Fruit fly (Drosophila melanogaster): ENCODE results near the gene CG42613.

Gene CG42613

DNA sequence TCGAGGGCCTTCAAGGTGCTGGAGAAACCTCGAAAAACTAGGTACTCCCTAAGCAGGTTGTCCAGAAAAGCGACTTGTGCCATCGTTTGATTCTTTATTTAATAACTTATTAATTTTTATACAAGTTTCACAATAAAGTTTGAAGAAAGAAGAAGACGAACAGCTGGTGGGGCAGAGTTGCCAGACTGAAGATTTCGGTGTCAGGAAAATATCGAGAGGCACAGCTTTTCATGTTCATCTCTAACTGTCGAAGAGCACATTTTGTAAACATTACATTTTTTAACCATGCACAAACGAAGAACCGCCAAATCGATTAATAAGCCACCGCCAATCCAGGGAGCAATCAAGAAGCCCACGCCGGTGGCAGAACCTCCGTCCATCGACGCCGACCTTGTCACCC, 94.9 kb downstream of the CG42613 start, which contains the start of the genes CG6005 and CG14286 (continued):
- no peak; the same call in 1 of the 2 replicates for TF ChIP-seq nerfin-2 (GFP tag; IDR thresholded peaks at IDR 0.05; ENCODE audit: partially characterized antibody)
- TF ChIP-seq ERR (GFP tag; optimal IDR thresholded peaks at IDR 0.05), result no peak
- no peak for TF ChIP-seq Doc2 (GFP tag; IDR thresholded peaks at IDR 0.05)
- no peak for TF ChIP-seq CG32767 (GFP tag; IDR thresholded peaks at IDR 0.05)
- TF ChIP-seq Hmr (GFP tag; optimal IDR thresholded peaks at IDR 0.05), result peak; percentile 44
- peak; percentile 98 for TF ChIP-seq CG17385 (GFP tag; optimal IDR thresholded peaks at IDR 0.05)
- peak; percentile 83 for TF ChIP-seq amos (GFP tag; IDR thresholded peaks at IDR 0.05; ENCODE audit: partially characterized antibody)
- TF ChIP-seq bigmax (GFP tag; optimal IDR thresholded peaks at IDR 0.05), result no peak
- 0 out of 3 replicates have a peak, but pooled peaks have one; percentile 47 for TF ChIP-seq so (GFP tag; IDR thresholded peaks at IDR 0.05)
- TF ChIP-seq PHDP (tag; optimal IDR thresholded peaks at IDR 0.05), result peak; percentile 36
- no peak for TF ChIP-seq lbe (GFP tag; optimal IDR thresholded peaks at IDR 0.05)
- TF ChIP-seq CG10462 (GFP tag; optimal IDR thresholded peaks at IDR 0.05), result no peak
- no peak for TF ChIP-seq CG3281 (GFP tag; optimal IDR thresholded peaks at IDR 0.05)
- TF ChIP-seq peb (GFP tag; IDR thresholded peaks at IDR 0.05), result peak; percentile 39; the same call in 1 of the 2 replicates
- no peak for TF ChIP-seq CG30020 (tag; optimal IDR thresholded peaks at IDR 0.05)
- no peak for TF ChIP-seq CG10565 (GFP tag; optimal IDR thresholded peaks at IDR 0.05)
- TF ChIP-seq Atf3 (GFP tag; optimal IDR thresholded peaks at IDR 0.05), result no peak
- TF ChIP-seq CG31388 (GFP tag; optimal IDR thresholded peaks at IDR 0.05), result no peak
- no peak for TF ChIP-seq z (GFP tag; IDR thresholded peaks at IDR 0.05)
- peak; percentile 80 for TF ChIP-seq gsb-n (tag; optimal IDR thresholded peaks at IDR 0.05)
- no peak for TF ChIP-seq abd-A (tag; optimal IDR thresholded peaks at IDR 0.05)
- TF ChIP-seq Ravus (GFP tag; IDR thresholded peaks at IDR 0.05), result no peak; the same call in 1 of the 2 replicates
- peak; percentile 32 to 66 for TF ChIP-seq Pdp1 (GFP tag; optimal IDR thresholded peaks at IDR 0.05)
- TF ChIP-seq HLH54F (GFP tag; optimal IDR thresholded peaks at IDR 0.05), result peak; percentile 71
- TF ChIP-seq CG4360 (GFP tag; IDR thresholded peaks at IDR 0.05), result no peak
- TF ChIP-seq CG8478 (optimal IDR thresholded peaks at IDR 0.05), result no peak
- TF ChIP-seq CG8765 (GFP tag; IDR thresholded peaks at IDR 0.05), result no peak
- TF ChIP-seq lov (optimal IDR thresholded peaks at IDR 0.05), result no peak
- TF ChIP-seq lov (GFP tag; IDR thresholded peaks at IDR 0.05), result 0 out of 3 replicates have a peak, but pooled peaks have one; percentile 26
- peak; percentile 59 for TF ChIP-seq CG14860 (GFP tag; IDR thresholded peaks at IDR 0.05; ENCODE audit: partially characterized antibody)
- no peak for TF ChIP-seq HHEX (GFP tag; optimal IDR thresholded peaks at IDR 0.05)
- peak; percentile 2 for TF ChIP-seq psq (GFP tag; optimal IDR thresholded peaks at IDR 0.05)
- peak; percentile 37; the same call in 1 of the 2 replicates for TF ChIP-seq HLH3B (GFP tag; IDR thresholded peaks at IDR 0.05)
- TF ChIP-seq cas (GFP tag; IDR thresholded peaks at IDR 0.05), result peak; percentile 49; the same call in 1 of the 2 replicates
- TF ChIP-seq tx (GFP tag; optimal IDR thresholded peaks at IDR 0.05), result peak; percentile 30
- peak; percentile 36; the same call in 1 of the 3 replicates for TF ChIP-seq CG14050 (GFP tag; IDR thresholded peaks at IDR 0.05)
- TF ChIP-seq tll (GFP tag; optimal IDR thresholded peaks at IDR 0.05), result no peak
- peak; percentile 33 for TF ChIP-seq trem (tag; optimal IDR thresholded peaks at IDR 0.05)
- no peak for TF ChIP-seq fd102C (GFP tag; optimal IDR thresholded peaks at IDR 0.05)
- TF ChIP-seq hth (optimal IDR thresholded peaks at IDR 0.05), result no peak
- no peak for TF ChIP-seq zen (tag; optimal IDR thresholded peaks at IDR 0.05)
- no peak for TF ChIP-seq sqz (GFP tag; optimal IDR thresholded peaks at IDR 0.05)
- peak; percentile 86 for TF ChIP-seq BEAF-32 (GFP tag; optimal IDR thresholded peaks at IDR 0.05)
- no peak for TF ChIP-seq Spps (tag; optimal IDR thresholded peaks at IDR 0.05)
- TF ChIP-seq dysf (GFP tag; IDR thresholded peaks at IDR 0.05), result peak; percentile 64; the same call in 2 of the 3 replicates
- peak; percentile 68 for TF ChIP-seq sens (GFP tag)
- peak; percentile 58 for TF ChIP-seq CG12391 (tag; optimal IDR thresholded peaks at IDR 0.05)
- no peak for TF ChIP-seq CG11398 (GFP tag; optimal IDR thresholded peaks at IDR 0.05)
- TF ChIP-seq Hr3 (GFP tag; optimal IDR thresholded peaks at IDR 0.05), result peak; percentile 54
- TF ChIP-seq Adf1 (GFP tag; IDR thresholded peaks at IDR 0.05), result peak; percentile 28; the same call in 1 of the 2 replicates
- TF ChIP-seq dmrt99B (tag; optimal IDR thresholded peaks at IDR 0.05), result no peak
